Fruit fly (Drosophila melanogaster) whole organism, wandering third instar larva: Measurements from ENCODE around the gene CG11345.

Experiments used
- CrebA ChIP-seq: fragments of 200-800 bp; sonication (Bioruptor generic); optimal IDR thresholded peaks from 2 replicates; lab custom pipeline; 2016; ENCODE audit warnings: missing biosample characterization, mild to moderate bottlenecking, missing genetic modification characterization, borderline replicate concordance
- HLH106 ChIP-seq: fragments of 200-800 bp; optimal IDR thresholded peaks from 3 replicates; lab custom pipeline; 2019; ENCODE audit warnings: missing biosample characterization, mild to moderate bottlenecking, missing genetic modification characterization, moderate library complexity
- Hr78 ChIP-seq: fragments of >200 bp; optimal IDR thresholded peaks from 2 replicates; lab custom pipeline; 2017; ENCODE audit warnings: missing biosample characterization, missing genetic modification characterization
- br ChIP-seq: fragments of 200-800 bp; sonication (Bioruptor generic); optimal IDR thresholded peaks from 2 replicates; lab custom pipeline; 2016; ENCODE audit warnings: missing biosample characterization, missing genetic modification characterization
- ey ChIP-seq: fragments of 200-800 bp; sonication (Bioruptor generic); optimal IDR thresholded peaks from 2 replicates; lab custom pipeline; 2016; ENCODE audit warnings: missing biosample characterization, missing genetic modification characterization
- fru ChIP-seq: fragments of 200-800 bp; sonication (Bioruptor generic); optimal IDR thresholded peaks from 3 replicates; lab custom pipeline; 2016; ENCODE audit warnings: missing biosample characterization, mild to moderate bottlenecking, missing genetic modification characterization
- h ChIP-seq: fragments of 200-800 bp; sonication (Bioruptor generic); optimal IDR thresholded peaks from 3 replicates; lab custom pipeline; 2016; ENCODE audit warnings: missing biosample characterization, mild to moderate bottlenecking, missing genetic modification characterization
- pan ChIP-seq: fragments of >200 bp; optimal IDR thresholded peaks from 2 replicates; lab custom pipeline; 2017
- usp ChIP-seq: fragments of >200 bp; optimal IDR thresholded peaks from 2 replicates; lab custom pipeline; 2017; ENCODE audit warnings: missing biosample characterization, missing genetic modification characterization
- woc ChIP-seq: sonication (Bioruptor generic); optimal IDR thresholded peaks from 2 replicates; lab custom pipeline; 2016; ENCODE audit warnings: missing biosample characterization, mild to moderate bottlenecking, missing genetic modification characterization

DNA sequence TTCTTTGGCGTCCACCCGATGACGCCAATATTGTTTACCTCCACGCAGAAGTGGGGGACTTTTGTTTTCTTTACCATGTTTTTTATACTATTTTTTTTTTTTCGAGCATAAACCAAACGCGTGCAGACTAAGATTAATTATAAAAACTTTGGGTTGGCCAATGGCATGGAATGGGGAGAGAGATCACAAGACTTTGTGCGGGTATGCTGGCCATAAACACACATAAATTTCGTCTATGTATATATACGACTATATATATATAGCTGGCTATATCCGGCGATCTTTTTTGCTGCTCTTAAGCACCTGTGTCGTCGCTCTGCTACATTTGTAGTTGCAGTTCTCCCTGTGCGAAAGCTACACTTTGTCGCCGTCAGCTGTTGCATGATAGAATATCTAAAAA, 46.0 kb downstream of the CG11345 start:
- TF ChIP-seq h (GFP tag; lab: Kevin White, UChicago) (no peak), usp (GFP tag; lab: Kevin White, UChicago) (no peak), CrebA (GFP tag; lab: Kevin White, UChicago) (no peak), br (GFP tag; lab: Kevin White, UChicago) (no peak), pan (lab: Kevin White, UChicago) (no peak), ey (GFP tag; lab: Kevin White, UChicago) (no peak), woc (GFP tag; lab: Kevin White, UChicago) (no peak), fru (GFP tag; lab: Kevin White, UChicago) (no peak), Hr78 (GFP tag; lab: Kevin White, UChicago) (no peak), HLH106 (tag; lab: Kevin White, UChicago) (no peak)
